Worm (Caenorhabditis elegans) whole organism, late embryonic: ENCODE results near the gene fbxa-82.

Experiments used
- C08G9.2 ChIP-seq: sonication (generic microtip); optimal IDR thresholded peaks from 2 replicates; lab custom pipeline; 2016; ENCODE audit warnings: mild to moderate bottlenecking, missing genetic modification characterization, moderate library complexity, missing compliant biosample characterization
- K02D7.2 ChIP-seq: sonication (generic microtip); optimal IDR thresholded peaks from 2 replicates; lab custom pipeline; 2017; ENCODE audit warnings: mild to moderate bottlenecking, missing genetic modification characterization, missing compliant biosample characterization
- Y22D7AL.16 ChIP-seq: sonication (generic microtip); optimal IDR thresholded peaks from 2 replicates; lab custom pipeline; 2016; ENCODE audit warnings: missing genetic modification characterization, missing compliant biosample characterization
- ama-1 ChIP-seq: fragments of 150-350 bp; optimal IDR thresholded peaks from 2 replicates; lab custom pipeline; 2014
- ceh-14 ChIP-seq: sonication (generic microtip); optimal IDR thresholded peaks from 2 replicates; lab custom pipeline; 2016; ENCODE audit warnings: missing genotype, missing genetic modification characterization, missing compliant biosample characterization
- ceh-18 ChIP-seq: sonication (generic microtip); optimal IDR thresholded peaks from 2 replicates; lab custom pipeline; 2016; ENCODE audit warnings: missing genetic modification characterization, missing compliant biosample characterization
- ceh-2 ChIP-seq: sonication (generic microtip); optimal IDR thresholded peaks from 2 replicates; lab custom pipeline; 2016; ENCODE audit warnings: missing genotype, missing genetic modification characterization, missing compliant biosample characterization
- ceh-22 ChIP-seq: sonication (generic microtip); optimal IDR thresholded peaks from 2 replicates; lab custom pipeline; 2017; ENCODE audit warnings: missing biosample characterization, missing genetic modification characterization
- ceh-24 ChIP-seq: sonication (generic microtip); optimal IDR thresholded peaks from 2 replicates; lab custom pipeline; 2016; ENCODE audit warnings: mild to moderate bottlenecking, missing genetic modification characterization, missing compliant biosample characterization
- ceh-30 ChIP-seq: fragments of 150-350 bp; optimal IDR thresholded peaks from 2 replicates; lab custom pipeline; 2014; ENCODE audit warnings: missing biosample characterization, missing genetic modification characterization
- ceh-31 ChIP-seq: sonication (generic microtip); optimal IDR thresholded peaks from 2 replicates; lab custom pipeline; 2016; ENCODE audit warnings: missing genetic modification characterization, missing compliant biosample characterization
- ceh-34 ChIP-seq: sonication (generic microtip); optimal IDR thresholded peaks from 2 replicates; lab custom pipeline; 2016; ENCODE audit warnings: mild to moderate bottlenecking, missing genetic modification characterization, missing compliant biosample characterization
- ceh-45 ChIP-seq: fragments of 200-800 bp; sonication (Bioruptor generic); IDR thresholded peaks from 2 replicates; pipeline ENCODE4 v1.3.6; 2022; ENCODE audit warnings: missing genetic modification reagents, missing genetic modification characterization, missing compliant biosample characterization
- dve-1 ChIP-seq: sonication (generic microtip); optimal IDR thresholded peaks from 2 replicates; lab custom pipeline; 2017; ENCODE audit warnings: antibody characterized with exemption, mild to moderate bottlenecking, missing genetic modification characterization, missing compliant biosample characterization
- elt-2 ChIP-seq: sonication (generic microtip); optimal IDR thresholded peaks from 2 replicates; lab custom pipeline; 2016; ENCODE audit warnings: missing genetic modification reagents, missing genetic modification characterization, missing compliant biosample characterization
- ets-4 ChIP-seq: sonication (generic microtip); optimal IDR thresholded peaks from 2 replicates; lab custom pipeline; 2016; ENCODE audit warnings: missing genetic modification characterization, missing compliant biosample characterization
- fkh-10 ChIP-seq: fragments of 150-350 bp; optimal IDR thresholded peaks from 2 replicates; lab custom pipeline; 2014; ENCODE audit warnings: missing biosample characterization, missing genetic modification reagents, missing genetic modification characterization
- fkh-6 ChIP-seq: sonication (generic microtip); optimal IDR thresholded peaks from 2 replicates; lab custom pipeline; 2016; ENCODE audit warnings: missing genetic modification characterization, missing compliant biosample characterization
- lin-11 ChIP-seq: fragments of 200-800 bp; sonication (Bioruptor generic); optimal IDR thresholded peaks from 2 replicates; lab custom pipeline; 2018; ENCODE audit warnings: mild to moderate bottlenecking, missing genetic modification characterization, missing compliant biosample characterization
- madf-2 ChIP-seq: sonication (generic microtip); optimal IDR thresholded peaks from 2 replicates; lab custom pipeline; 2017; ENCODE audit warnings: missing genetic modification characterization, missing compliant biosample characterization
- mec-3 ChIP-seq: sonication (generic microtip); optimal IDR thresholded peaks from 2 replicates; lab custom pipeline; 2016; ENCODE audit warnings: borderline replicate concordance, missing genetic modification characterization, missing compliant biosample characterization
- nhr-11 ChIP-seq: fragments of 150-350 bp; optimal IDR thresholded peaks from 2 replicates; lab custom pipeline; 2014; ENCODE audit warnings: missing biosample characterization, missing genetic modification characterization
- nhr-232 ChIP-seq: sonication (generic microtip); optimal IDR thresholded peaks from 2 replicates; lab custom pipeline; 2016; ENCODE audit warnings: missing genetic modification characterization, missing compliant biosample characterization
- npax-4 ChIP-seq: sonication (generic microtip); optimal IDR thresholded peaks from 2 replicates; lab custom pipeline; 2016; ENCODE audit warnings: missing genetic modification characterization, missing compliant biosample characterization
- pat-9 ChIP-seq: fragments of 200-800 bp; sonication (Bioruptor generic); optimal IDR thresholded peaks from 2 replicates; lab custom pipeline; 2018; ENCODE audit warnings: mild to moderate bottlenecking, missing genetic modification characterization, moderate library complexity, missing compliant biosample characterization
- pax-1 ChIP-seq: fragments of 150-350 bp; optimal IDR thresholded peaks from 2 replicates; lab custom pipeline; 2014; ENCODE audit warnings: missing biosample characterization, missing genetic modification characterization
- ref-2 ChIP-seq: sonication (generic microtip); optimal IDR thresholded peaks from 2 replicates; lab custom pipeline; 2016; ENCODE audit warnings: missing genetic modification characterization, missing compliant biosample characterization
- sox-4 ChIP-seq: sonication (generic microtip); optimal IDR thresholded peaks from 2 replicates; lab custom pipeline; 2017; ENCODE audit warnings: mild to moderate bottlenecking, missing genetic modification characterization, inconsistent platforms, missing compliant biosample characterization
- tbx-2 ChIP-seq: sonication (generic microtip); optimal IDR thresholded peaks from 2 replicates; lab custom pipeline; 2016; ENCODE audit warnings: missing genetic modification characterization, missing compliant biosample characterization
- ttx-3 ChIP-seq: sonication (generic microtip); optimal IDR thresholded peaks from 2 replicates; lab custom pipeline; 2016; ENCODE audit warnings: missing genetic modification reagents, missing genetic modification characterization, missing compliant biosample characterization
- unc-42 ChIP-seq: sonication (generic microtip); optimal IDR thresholded peaks from 2 replicates; lab custom pipeline; 2016; ENCODE audit warnings: missing genotype, missing genetic modification characterization, missing compliant biosample characterization
- unc-86 ChIP-seq: sonication (generic microtip); optimal IDR thresholded peaks from 2 replicates; lab custom pipeline; 2016; ENCODE audit warnings: missing genetic modification characterization, missing compliant biosample characterization
- zip-5 ChIP-seq: sonication (generic microtip); optimal IDR thresholded peaks from 2 replicates; lab custom pipeline; 2016; ENCODE audit warnings: missing genetic modification characterization, missing compliant biosample characterization

Gene fbxa-82

ce11 chrV:15002184-15002690 is 50.1 kb downstream of the fbxa-82 start, which contains the start of the genes fib-1 and mut-15 (continued):
- no peak for TF ChIP-seq Y22D7AL.16 (tag; lab: Kevin White, UChicago)
- TF ChIP-seq ceh-31 (tag; lab: Kevin White, UChicago), result peak; percentile 99
- no peak for TF ChIP-seq nhr-232 (tag; lab: Kevin White, UChicago)
- peak; percentile 70 for TF ChIP-seq fkh-6 (tag; lab: Kevin White, UChicago)
- TF ChIP-seq ets-4 (tag; lab: Kevin White, UChicago), result peak; percentile 92
- peak; percentile 79 for TF ChIP-seq unc-86 (tag; lab: Kevin White, UChicago)
- peak; percentile 60 for TF ChIP-seq pax-1 (tag; lab: Kevin White, UChicago)
- TF ChIP-seq sox-4 (tag; lab: Kevin White, UChicago), result peak; percentile 21
- no peak for TF ChIP-seq fkh-10 (GFP tag; lab: Kevin White, UChicago)
- no peak for TF ChIP-seq ama-1
- TF ChIP-seq ceh-45, result 0 out of 2 replicates have a peak, but pooled peaks have one; percentile 18
- peak; percentile 87 for TF ChIP-seq elt-2 (tag; lab: Kevin White, UChicago)
- TF ChIP-seq tbx-2, result peak; percentile 98
- peak; percentile 90 for TF ChIP-seq ceh-14 (tag; lab: Kevin White, UChicago)
- no peak for TF ChIP-seq ceh-22 (tag; lab: Kevin White, UChicago)
- no peak for TF ChIP-seq lin-11
- TF ChIP-seq C08G9.2, result peak; percentile 97
- TF ChIP-seq mec-3 (tag; lab: Kevin White, UChicago), result peak; percentile 94
- TF ChIP-seq ceh-30 (tag; lab: Kevin White, UChicago), result no peak
- TF ChIP-seq zip-5 (tag; lab: Kevin White, UChicago), result peak; percentile 93
- TF ChIP-seq unc-42 (tag; lab: Kevin White, UChicago), result peak; percentile 91
- peak; percentile 97 for TF ChIP-seq ref-2
- TF ChIP-seq ttx-3 (tag; lab: Kevin White, UChicago), result peak; percentile 45
- peak; percentile 95 for TF ChIP-seq ceh-2 (tag; lab: Kevin White, UChicago)
- no peak for TF ChIP-seq pat-9 (tag; lab: Kevin White, UChicago)
- TF ChIP-seq madf-2 (tag; lab: Kevin White, UChicago), result peak; percentile 40
- TF ChIP-seq K02D7.2 (tag; lab: Kevin White, UChicago), result no peak
- peak; percentile 41 for TF ChIP-seq npax-4
- peak; percentile 96 for TF ChIP-seq ceh-34 (tag; lab: Kevin White, UChicago)
- no peak for TF ChIP-seq nhr-11 (tag; lab: Kevin White, UChicago)
- no peak for TF ChIP-seq ceh-24

- no peak for TF ChIP-seq pax-1 (tag; lab: Kevin White, UChicago)
- TF ChIP-seq ceh-18, result no peak
- no peak for TF ChIP-seq ceh-2 (tag; lab: Kevin White, UChicago)
- TF ChIP-seq zip-5 (tag; lab: Kevin White, UChicago), result no peak
- TF ChIP-seq lin-11, result no peak
- TF ChIP-seq dve-1 (tag; lab: Kevin White, UChicago), result no peak
Observed at ce11 chrV:15001536-15001935, 50.8 kb downstream of the fbxa-82 start.
